Worm (Caenorhabditis elegans) whole organism, L1 larva: ENCODE measurements around the gene T05A8.6.

Source experiments
- ama-1 ChIP-seq: fragments of 150-350 bp; optimal IDR thresholded peaks from 2 replicates; lab custom pipeline; 2014
- ces-1 ChIP-seq: fragments of 150-350 bp; optimal IDR thresholded peaks from 2 replicates; lab custom pipeline; 2014; ENCODE audit warnings: missing biosample characterization, missing genetic modification reagents, missing genetic modification characterization
- egl-13 ChIP-seq: sonication (generic microtip); optimal IDR thresholded peaks from 2 replicates; lab custom pipeline; 2016; ENCODE audit warnings: missing genotype, missing genetic modification reagents, missing genetic modification characterization, missing compliant biosample characterization
- fkh-8 ChIP-seq: sonication (generic microtip); optimal IDR thresholded peaks from 2 replicates; lab custom pipeline; 2016; ENCODE audit warnings: mild to moderate bottlenecking, missing genetic modification characterization, missing compliant biosample characterization
- lsy-2 ChIP-seq, 2 experiments: fragments of 150-350 bp; optimal IDR thresholded peaks; 2 replicates each; lab custom pipeline; 2014; ENCODE audit warnings: missing biosample characterization in 2 of 2, missing genetic modification characterization in 2 of 2
- mdl-1 ChIP-seq, 2 experiments: fragments of 150-350 bp; optimal IDR thresholded peaks; 2 replicates each; lab custom pipeline; 2014 to 2017; ENCODE audit warnings: missing biosample characterization in 2 of 2, missing genetic modification characterization in 2 of 2, inconsistent platforms in 1 of 2
- nhr-28 ChIP-seq: fragments of 150-350 bp; optimal IDR thresholded peaks from 2 replicates; lab custom pipeline; 2014; ENCODE audit warnings: missing biosample characterization, missing genetic modification characterization
- nhr-47 ChIP-seq: sonication (generic microtip); optimal IDR thresholded peaks from 2 replicates; lab custom pipeline; 2016; ENCODE audit warnings: mild to moderate bottlenecking, missing genetic modification characterization, moderate library complexity, missing compliant biosample characterization
- nhr-76 ChIP-seq: sonication (generic microtip); optimal IDR thresholded peaks from 2 replicates; lab custom pipeline; 2017; ENCODE audit warnings: missing biosample characterization, missing genetic modification characterization
- nhr-77 ChIP-seq: fragments of 150-350 bp; optimal IDR thresholded peaks from 2 replicates; lab custom pipeline; 2014; ENCODE audit warnings: missing biosample characterization, missing genetic modification characterization
- zag-1 ChIP-seq: fragments of 150-350 bp; optimal IDR thresholded peaks from 2 replicates; lab custom pipeline; 2014; ENCODE audit warnings: missing biosample characterization, missing genetic modification characterization

- no peak for TF ChIP-seq ces-1
- no peak for TF ChIP-seq mdl-1 (tag; optimal IDR thresholded peaks at IDR 0.05; lab: Kevin White, UChicago)
- TF ChIP-seq zag-1 (tag; lab: Kevin White, UChicago) = no peak
- TF ChIP-seq ama-1 (lab: Kevin White, UChicago) = no peak
- TF ChIP-seq nhr-47 (tag; lab: Kevin White, UChicago) = no peak
- no peak for TF ChIP-seq nhr-76 (tag; lab: Kevin White, UChicago)
- no peak for TF ChIP-seq nhr-28 (tag; lab: Kevin White, UChicago)
- no peak for TF ChIP-seq fkh-8 (tag; lab: Kevin White, UChicago)
- no peak for TF ChIP-seq nhr-77
- TF ChIP-seq egl-13 (tag; lab: Kevin White, UChicago) = no peak
- no peak for TF ChIP-seq lsy-2 (tag; optimal IDR thresholded peaks at IDR 0.05; lab: Kevin White, UChicago)
Observed at ce11 chrII:2700229-2700628, 39.3 kb downstream of the T05A8.6 start, which contains the start of gene sri-61.
